Worm (Caenorhabditis elegans) whole organism, L3 larva: Measurements from ENCODE around the gene gst-39.

Experiments
- R02D3.7 ChIP-seq: fragments of 150-350 bp; optimal IDR thresholded peaks from 2 replicates; lab custom pipeline; 2014; ENCODE audit warnings: missing biosample characterization, missing genetic modification characterization
- ZK546.5 ChIP-seq: sonication (generic microtip); optimal IDR thresholded peaks from 2 replicates; lab custom pipeline; 2017; ENCODE audit warnings: missing biosample characterization, missing genetic modification characterization
- aly-2 ChIP-seq: fragments of 150-350 bp; optimal IDR thresholded peaks from 2 replicates; lab custom pipeline; 2014; ENCODE audit warnings: missing biosample characterization, missing genetic modification characterization
- nhr-67 ChIP-seq: fragments of 150-350 bp; optimal IDR thresholded peaks from 2 replicates; lab custom pipeline; 2014; ENCODE audit warnings: missing biosample characterization, missing genetic modification characterization
- nhr-77 ChIP-seq: fragments of 150-350 bp; optimal IDR thresholded peaks from 2 replicates; lab custom pipeline; 2014; ENCODE audit warnings: missing biosample characterization, missing genetic modification characterization
- snpc-4 ChIP-seq: fragments of 150-350 bp; optimal IDR thresholded peaks from 2 replicates; lab custom pipeline; 2014; ENCODE audit warnings: missing biosample characterization, missing genetic modification characterization

DNA sequence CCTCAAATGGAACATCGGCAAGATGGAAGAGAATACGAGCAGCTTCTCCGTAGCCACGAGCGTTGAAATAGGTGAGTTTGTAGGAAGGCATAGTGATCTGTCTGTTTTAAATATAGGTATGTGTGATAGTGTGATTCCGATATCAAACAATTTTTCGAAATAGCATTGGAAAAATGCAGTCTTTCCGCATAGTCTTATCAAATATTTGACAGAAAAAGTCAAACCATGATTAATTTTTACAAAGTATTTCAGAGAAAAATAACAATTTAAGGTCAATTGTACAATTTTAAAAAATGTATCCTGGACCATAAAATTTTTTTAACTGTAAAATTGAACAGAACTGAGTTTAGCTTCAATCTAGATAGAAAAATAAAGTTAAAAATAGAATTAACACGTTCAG is 7.3 kb downstream of the gst-39 start, which contains the start of gene gst-26:
- TF ChIP-seq nhr-67 (tag; lab: Kevin White, UChicago) (no peak), R02D3.7 (tag; lab: Kevin White, UChicago) (no peak), nhr-77 (tag; lab: Kevin White, UChicago) (no peak), aly-2 (tag; lab: Kevin White, UChicago) (no peak), snpc-4 (tag; lab: Kevin White, UChicago) (no peak), ZK546.5 (no peak)
